Worm (Caenorhabditis elegans) whole organism, young adult: Measurements from ENCODE around the gene C01B9.1.

ENCODE experiments used
- B0035.1 ChIP-seq: sonication (generic microtip); optimal IDR thresholded peaks from 2 replicates; lab custom pipeline; 2016; ENCODE audit warnings: missing genetic modification characterization, mild to moderate bottlenecking, missing compliant biosample characterization, missing genotype, missing genetic modification reagents
- D2030.7 ChIP-seq: fragments of 200-800 bp; sonication (Bioruptor generic); IDR thresholded peaks from 2 replicates; pipeline ENCODE4 v1.3.6; 2022; ENCODE audit warnings: missing genetic modification reagents, missing genetic modification characterization, missing compliant biosample characterization
- F10E7.11 ChIP-seq: sonication (generic microtip); optimal IDR thresholded peaks from 2 replicates; lab custom pipeline; 2017; ENCODE audit warnings: mild to moderate bottlenecking, missing genetic modification characterization, moderate library complexity, missing compliant biosample characterization
- F22D6.2 ChIP-seq: sonication (generic microtip); optimal IDR thresholded peaks from 2 replicates; lab custom pipeline; 2016; ENCODE audit warnings: mild to moderate bottlenecking, missing genetic modification characterization, missing compliant biosample characterization
- F23B12.7 ChIP-seq: sonication (generic microtip); optimal IDR thresholded peaks from 2 replicates; lab custom pipeline; 2017; ENCODE audit warnings: missing genetic modification characterization, mild to moderate bottlenecking, missing compliant biosample characterization, antibody characterized with exemption, moderate library complexity; ENCODE audit not compliant: insufficient read depth
- F33H1.4 ChIP-seq: fragments of 200-800 bp; sonication (Bioruptor generic); IDR thresholded peaks from 2 replicates; pipeline ENCODE4 v1.3.6; 2022; ENCODE audit warnings: missing genetic modification reagents, missing genetic modification characterization, missing compliant biosample characterization
- F39B2.1 ChIP-seq: fragments of 200-800 bp; sonication (Bioruptor generic); IDR thresholded peaks from 2 replicates; pipeline ENCODE4 v1.3.6; 2022; ENCODE audit warnings: missing genetic modification reagents, missing genetic modification characterization, missing compliant biosample characterization
- F57C9.4 ChIP-seq: sonication (generic microtip); optimal IDR thresholded peaks from 2 replicates; lab custom pipeline; 2017; ENCODE audit warnings: mild to moderate bottlenecking, missing genetic modification characterization, missing compliant biosample characterization
- ZK185.1 ChIP-seq: sonication (generic microtip); optimal IDR thresholded peaks from 2 replicates; lab custom pipeline; 2016; ENCODE audit warnings: mild to moderate bottlenecking, missing genetic modification characterization, missing compliant biosample characterization; ENCODE audit not compliant: poor library complexity, severe bottlenecking
- attf-3 ChIP-seq: fragments of 200-800 bp; sonication (Bioruptor generic); conservative IDR thresholded peaks from 2 replicates; pipeline ENCODE4 v1.3.6; 2022; ENCODE audit warnings: missing genetic modification reagents, missing genetic modification characterization, missing compliant biosample characterization
- ceh-40 ChIP-seq: fragments of 200-800 bp; sonication (Bioruptor generic); IDR thresholded peaks from 2 replicates; pipeline ENCODE4 v1.3.6; 2022; ENCODE audit warnings: missing genetic modification characterization, missing compliant biosample characterization
- egl-18 ChIP-seq: fragments of 200-800 bp; sonication (Bioruptor generic); IDR thresholded peaks from 2 replicates; pipeline ENCODE4 v1.3.6; 2022; ENCODE audit warnings: missing genetic modification reagents, missing genetic modification characterization, missing compliant biosample characterization
- him-1 ChIP-seq: sonication (generic microtip); optimal IDR thresholded peaks from 2 replicates; lab custom pipeline; 2016; ENCODE audit warnings: missing genotype, missing genetic modification reagents, missing genetic modification characterization, missing compliant biosample characterization
- hlh-12 ChIP-seq: sonication (generic microtip); optimal IDR thresholded peaks from 2 replicates; lab custom pipeline; 2016; ENCODE audit warnings: missing genetic modification characterization, missing compliant biosample characterization
- madf-3 ChIP-seq: fragments of 200-800 bp; sonication (Bioruptor generic); IDR thresholded peaks from 2 replicates; pipeline ENCODE4 v1.3.6; 2022; ENCODE audit warnings: missing genetic modification reagents, missing genetic modification characterization, missing compliant biosample characterization
- nhr-90 ChIP-seq: sonication (generic microtip); optimal IDR thresholded peaks from 2 replicates; lab custom pipeline; 2016; ENCODE audit warnings: missing genotype, mild to moderate bottlenecking, missing genetic modification characterization, missing compliant biosample characterization
- sdz-38 ChIP-seq: sonication (generic microtip); optimal IDR thresholded peaks from 2 replicates; lab custom pipeline; 2016; ENCODE audit warnings: missing genotype, missing genetic modification characterization, missing compliant biosample characterization
- unc-62 ChIP-seq: fragments of 150-350 bp; optimal IDR thresholded peaks from 2 replicates; lab custom pipeline; 2014; ENCODE audit warnings: missing biosample characterization, missing genetic modification reagents, missing genetic modification characterization

Gene C01B9.1

ce11 chrII:13828597-13828996 lies 57.2 kb downstream of the C01B9.1 start, which contains the start of gene his-42:
Gene his-42 (minus strand): TSS chrII:13828697.
- TF ChIP-seq F57C9.4 (tag; lab: Kevin White, UChicago) (no peak), unc-62 (GFP tag; lab: Kevin White, UChicago) (no peak), ZK185.1 (tag; lab: Kevin White, UChicago) (no peak), F39B2.1 (GFP tag; lab: Robert Waterston, UW) (no peak), B0035.1 (no peak), egl-18 (GFP tag; lab: Robert Waterston, UW) (no peak), madf-3 (GFP tag; lab: Robert Waterston, UW) (no peak), attf-3 (GFP tag; lab: Robert Waterston, UW) (no peak), D2030.7 (no peak), him-1 (tag; lab: Kevin White, UChicago) (no peak), hlh-12 (tag; lab: Kevin White, UChicago) (no peak), F23B12.7 (tag; lab: Kevin White, UChicago) (no peak), F10E7.11 (tag; lab: Kevin White, UChicago) (no peak), nhr-90 (no peak), F33H1.4 (no peak), F22D6.2 (tag; lab: Kevin White, UChicago) (no peak), sdz-38 (tag; lab: Kevin White, UChicago) (no peak), ceh-40 (GFP tag; lab: Robert Waterston, UW) (no peak)
- TF ChIP-seq, all 124 proteins: peak for 0
